Worm (Caenorhabditis elegans) whole organism, L3 larva: ENCODE measurements around the gene C05C9.2.

ENCODE experiments used
- aly-2 ChIP-seq: fragments of 150-350 bp; optimal IDR thresholded peaks from 2 replicates; lab custom pipeline; 2014; ENCODE audit warnings: missing biosample characterization, missing genetic modification characterization
- ceh-82 ChIP-seq: fragments of 150-350 bp; optimal IDR thresholded peaks from 2 replicates; lab custom pipeline; 2014; ENCODE audit warnings: missing biosample characterization, missing genetic modification characterization
- lin-39 ChIP-seq: fragments of 150-350 bp; optimal IDR thresholded peaks from 2 replicates; lab custom pipeline; 2018; ENCODE audit warnings: missing biosample characterization, missing genetic modification reagents, missing genetic modification characterization
- mdl-1 ChIP-seq: fragments of 150-350 bp; optimal IDR thresholded peaks from 2 replicates; lab custom pipeline; 2014; ENCODE audit warnings: missing biosample characterization, missing genetic modification characterization
- nfya-1 ChIP-seq: sonication (generic microtip); optimal IDR thresholded peaks from 2 replicates; lab custom pipeline; 2017; ENCODE audit warnings: missing genetic modification characterization, mild to moderate bottlenecking, missing compliant biosample characterization, antibody characterized with exemption, moderate library complexity; ENCODE audit not compliant: insufficient read depth
- nhr-76 ChIP-seq: fragments of 150-350 bp; sonication (generic microtip); optimal IDR thresholded peaks from 5 replicates; lab custom pipeline; 2014; ENCODE audit warnings: missing biosample characterization, missing genetic modification characterization
- tbx-2 ChIP-seq: sonication (generic microtip); optimal IDR thresholded peaks from 2 replicates; lab custom pipeline; 2016; ENCODE audit warnings: mild to moderate bottlenecking, missing genetic modification characterization, missing compliant biosample characterization
- unc-62 ChIP-seq: fragments of 150-350 bp; sonication (generic microtip); optimal IDR thresholded peaks from 4 replicates; lab custom pipeline; 2014; ENCODE audit warnings: missing biosample characterization, missing genetic modification reagents, missing genetic modification characterization

- TF ChIP-seq aly-2 (tag; lab: Kevin White, UChicago) (no peak), unc-62 (GFP tag; lab: Kevin White, UChicago) (no peak), mdl-1 (tag; lab: Kevin White, UChicago) (no peak), nfya-1 (tag; lab: Kevin White, UChicago) (no peak), lin-39 (tag; lab: Kevin White, UChicago) (no peak), ceh-82 (no peak), tbx-2 (tag; lab: Kevin White, UChicago) (no peak), nhr-76 (no peak)
Observed at ce11 chrX:11126259-11126658, 26.6 kb upstream of the C05C9.2 start.
